Fruit fly (Drosophila melanogaster): ENCODE results near the gene Pex19.

Gene Pex19

dm6 chr2L:12065683-12066386 lies 25.8 kb upstream of the Pex19 start (continued):
- TF ChIP-seq trem (tag; optimal IDR thresholded peaks at IDR 0.05) (peak; percentile 23), Sox102F (GFP tag; optimal IDR thresholded peaks at IDR 0.05) (peak; percentile 57), Atf3 (GFP tag; optimal IDR thresholded peaks at IDR 0.05) (no peak), CG43689 (GFP tag; IDR thresholded peaks at IDR 0.05) (no peak), az2 (GFP tag; optimal IDR thresholded peaks at IDR 0.05) (peak; percentile 32), CG3163 (GFP tag; optimal IDR thresholded peaks at IDR 0.05) (peak; percentile 71), Jarid2 (GFP tag; optimal IDR thresholded peaks at IDR 0.05) (no peak), CG9727 (GFP tag; optimal IDR thresholded peaks at IDR 0.05) (peak; percentile 64), row (GFP tag; IDR thresholded peaks at IDR 0.05) (peak; percentile 50), CG6813 (GFP tag; optimal IDR thresholded peaks at IDR 0.05) (peak; percentile 35), lbe (GFP tag; optimal IDR thresholded peaks at IDR 0.05) (peak; percentile 71), CG13424 (tag; optimal IDR thresholded peaks at IDR 0.05) (peak; percentile 44), CG12391 (tag; optimal IDR thresholded peaks at IDR 0.05) (peak; percentile 58), gcm (GFP tag; optimal IDR thresholded peaks at IDR 0.05) (peak; percentile 52), pho (GFP tag; optimal IDR thresholded peaks at IDR 0.05) (no peak), CG2202 (tag; optimal IDR thresholded peaks at IDR 0.05) (peak; percentile 28), CoRest (tag; optimal IDR thresholded peaks at IDR 0.05) (peak; percentile 48), CG7963 (GFP tag; IDR thresholded peaks at IDR 0.05; ENCODE audit: partially characterized antibody) (no peak), Ada2b (GFP tag; IDR thresholded peaks at IDR 0.05) (no peak), dmrt99B (tag; optimal IDR thresholded peaks at IDR 0.05) (peak; percentile 67), CG10979 (tag; optimal IDR thresholded peaks at IDR 0.05) (peak; percentile 82), nerfin-1 (tag; optimal IDR thresholded peaks at IDR 0.05) (peak; percentile 47), grau (tag; optimal IDR thresholded peaks at IDR 0.05) (peak; percentile 45), CG17359 (tag; optimal IDR thresholded peaks at IDR 0.05) (peak; percentile 30), hbn (GFP tag; IDR thresholded peaks at IDR 0.05; ENCODE audit: partially characterized antibody) (no peak), sens (GFP tag) (peak; percentile 75), Nf-YC (tag; optimal IDR thresholded peaks at IDR 0.05) (no peak), CG14710 (tag; optimal IDR thresholded peaks at IDR 0.05) (peak; percentile 71), CG17361 (GFP tag; IDR thresholded peaks at IDR 0.05) (peak; percentile 63), nmo (GFP tag; optimal IDR thresholded peaks at IDR 0.05) (peak; percentile 69), HLH3B (GFP tag; IDR thresholded peaks at IDR 0.05) (no peak), Nf-YB (GFP tag; optimal IDR thresholded peaks at IDR 0.05) (peak; percentile 42), wdn (GFP tag; IDR thresholded peaks at IDR 0.05) (no peak), CG10267 (tag; optimal IDR thresholded peaks at IDR 0.05) (peak; percentile 64), Trl (optimal IDR thresholded peaks at IDR 0.05) (peak in 1 of 2 experiments; percentile 39), Trl (GFP tag; optimal IDR thresholded peaks at IDR 0.05) (no peak), Spps (tag; optimal IDR thresholded peaks at IDR 0.05) (peak; percentile 46), prd (optimal IDR thresholded peaks at IDR 0.05) (no peak), prd (GFP tag; IDR thresholded peaks at IDR 0.05) (peak; percentile 76; the same call in 2 of the 3 replicates), CG7556 (GFP tag; optimal IDR thresholded peaks at IDR 0.05) (peak; percentile 38), Lim3 (GFP tag; IDR thresholded peaks at IDR 0.05) (no peak), corto (GFP tag; optimal IDR thresholded peaks at IDR 0.05) (peak; percentile 15), Oli (tag; optimal IDR thresholded peaks at IDR 0.05) (peak; percentile 17), D19A (tag; optimal IDR thresholded peaks at IDR 0.05) (peak; percentile 55), CG11504 (tag; optimal IDR thresholded peaks at IDR 0.05) (no peak), Hsf (GFP tag; optimal IDR thresholded peaks at IDR 0.05) (no peak), bsh (GFP tag; optimal IDR thresholded peaks at IDR 0.05) (peak; percentile 64 to 92), CG7357 (GFP tag; IDR thresholded peaks at IDR 0.05) (no peak), dmrt11E (tag; optimal IDR thresholded peaks at IDR 0.05) (peak; percentile 83)

All from whole organism, embryonic.